Fruit fly (Drosophila melanogaster): Measurements from ENCODE around the gene CG15260.

Gene CG15260

DNA sequence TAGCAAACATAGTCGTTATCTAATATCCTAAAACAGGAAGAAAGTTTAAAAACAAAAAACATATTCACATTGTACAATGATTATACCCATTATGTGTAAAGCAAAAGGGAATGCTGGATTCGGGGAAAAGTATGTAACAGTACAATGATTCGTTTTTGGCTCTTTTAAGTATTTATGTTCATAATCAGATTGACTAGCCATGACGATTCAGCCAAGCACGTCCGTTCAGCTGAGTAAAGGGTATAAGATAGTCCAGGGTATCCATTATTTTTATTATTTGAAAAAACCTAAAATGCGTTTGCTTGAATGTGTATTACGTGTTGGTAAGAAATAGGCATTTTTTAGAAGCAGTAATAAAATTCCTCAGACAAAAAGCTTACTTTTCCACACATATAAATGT lies 42.4 kb downstream of the CG15260 start:
- TF ChIP-seq noc (tag; optimal IDR thresholded peaks at IDR 0.05), result no peak

DNA sequence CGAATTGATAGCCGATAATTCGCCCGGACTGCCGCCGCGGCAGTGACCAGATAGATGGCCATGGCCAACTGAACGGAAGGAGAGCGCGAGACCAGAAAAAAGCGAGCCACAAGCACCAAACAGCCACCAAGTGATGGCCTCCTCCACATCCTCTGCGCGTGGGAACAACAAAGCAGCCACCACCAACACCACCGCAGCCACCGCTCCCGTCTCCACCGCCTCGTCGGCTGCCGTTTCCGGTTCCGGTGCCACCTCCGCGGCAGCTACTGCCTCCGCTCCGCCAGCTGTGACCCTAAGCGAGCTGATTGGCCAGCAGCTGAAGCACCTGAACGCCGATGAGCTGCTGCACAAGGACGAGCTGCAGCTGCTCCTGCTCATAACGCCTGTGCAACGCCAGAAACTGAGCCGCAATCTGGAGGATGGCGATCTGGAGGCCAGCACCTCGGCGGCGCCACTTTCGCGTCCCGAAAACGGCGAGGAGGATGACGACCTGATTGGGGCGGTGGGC lies 43.0 kb downstream of the CG15260 start:
- no peak for TF ChIP-seq noc (tag; optimal IDR thresholded peaks at IDR 0.05)

dm6 chr2L:15248163-15249005 lies 43.7 kb downstream of the CG15260 start, which contains the start of gene dao:
Gene dao (plus strand): TSS chr2L:15248879.
- TF ChIP-seq noc (tag; optimal IDR thresholded peaks at IDR 0.05), result no peak

dm6 chr2L:15247614-15248013 lies 44.4 kb downstream of the CG15260 start, which contains the start of gene ZnT35C:
Gene ZnT35C (minus strand): TSS chr2L:15247714.
- TF ChIP-seq noc (tag; optimal IDR thresholded peaks at IDR 0.05), result no peak

DNA sequence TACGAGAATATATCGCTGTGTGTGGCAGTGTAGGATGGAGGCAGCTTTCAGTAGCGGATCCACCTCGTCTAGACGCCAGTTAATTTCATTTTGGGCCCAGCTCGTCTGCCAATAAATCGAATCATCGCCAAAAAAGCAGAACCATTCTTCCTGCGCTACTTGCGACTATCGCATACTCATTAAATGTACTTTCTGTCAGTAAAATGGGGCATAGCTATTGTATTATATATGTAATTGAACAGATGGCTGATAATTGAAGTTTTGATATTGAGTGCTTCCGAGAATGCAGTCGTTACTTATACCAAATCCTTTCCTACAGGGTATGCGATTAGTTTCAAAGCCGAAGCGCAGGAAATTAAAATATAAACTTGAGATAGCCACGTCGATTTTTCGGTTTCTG lies 47.3 kb downstream of the CG15260 start:
- TF ChIP-seq noc (tag; optimal IDR thresholded peaks at IDR 0.05), result no peak

DNA sequence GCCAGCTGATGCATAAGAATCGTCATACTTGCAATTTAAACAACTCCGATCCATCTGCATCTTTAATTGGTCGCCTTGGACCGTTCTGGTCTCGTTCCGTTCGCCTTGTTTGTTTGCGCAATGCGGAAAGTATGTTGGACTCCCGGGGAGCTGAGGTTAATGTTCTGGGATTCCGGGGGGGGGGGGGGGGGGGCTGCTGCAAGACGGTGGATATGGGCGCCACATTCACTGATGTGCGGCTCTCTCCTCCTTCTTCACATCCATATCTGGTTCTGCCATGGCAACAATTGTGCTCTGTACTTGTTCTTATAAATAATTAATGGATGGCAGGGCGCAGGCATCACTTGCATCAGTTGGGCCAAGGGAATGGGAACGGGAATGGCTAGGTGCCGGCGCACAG lies 48.6 kb downstream of the CG15260 start:
- no peak for TF ChIP-seq noc (tag; optimal IDR thresholded peaks at IDR 0.05)
